Worm (Caenorhabditis elegans) whole organism, young adult: Measurements from ENCODE around the gene Y43F8B.2.

Source experiments
- B0336.3 ChIP-seq: fragments of 200-800 bp; sonication (Bioruptor generic); IDR thresholded peaks from 2 replicates; pipeline ENCODE4 v1.3.6; 2022; ENCODE audit warnings: missing genetic modification characterization, missing compliant biosample characterization
- F22D6.2 ChIP-seq: sonication (generic microtip); optimal IDR thresholded peaks from 2 replicates; lab custom pipeline; 2016; ENCODE audit warnings: mild to moderate bottlenecking, missing genetic modification characterization, missing compliant biosample characterization
- F37B4.10 ChIP-seq: fragments of 200-800 bp; sonication (Bioruptor generic); IDR thresholded peaks from 2 replicates; pipeline ENCODE4 v1.3.6; 2022; ENCODE audit warnings: missing genetic modification characterization, missing compliant biosample characterization
- F39B2.1 ChIP-seq: fragments of 200-800 bp; sonication (Bioruptor generic); IDR thresholded peaks from 2 replicates; pipeline ENCODE4 v1.3.6; 2022; ENCODE audit warnings: missing genetic modification reagents, missing genetic modification characterization, missing compliant biosample characterization
- K11D2.4 ChIP-seq: fragments of 200-800 bp; sonication (Bioruptor generic); IDR thresholded peaks from 2 replicates; pipeline ENCODE4 v1.3.6; 2022; ENCODE audit warnings: missing genetic modification reagents, missing genetic modification characterization, missing compliant biosample characterization
- K12H6.12 ChIP-seq: fragments of 200-800 bp; sonication (Bioruptor generic); optimal IDR thresholded peaks from 2 replicates; lab custom pipeline; 2018; ENCODE audit warnings: mild to moderate bottlenecking, missing genetic modification characterization, missing compliant biosample characterization
- T26A5.8 ChIP-seq: sonication (generic microtip); optimal IDR thresholded peaks from 2 replicates; lab custom pipeline; 2016; ENCODE audit warnings: missing genetic modification characterization, missing compliant biosample characterization
- Y53G8AR.9 ChIP-seq: fragments of 200-800 bp; sonication (Bioruptor generic); conservative IDR thresholded peaks from 2 replicates; pipeline ENCODE4 v1.3.6; 2022; ENCODE audit warnings: missing genetic modification reagents, missing genetic modification characterization, missing compliant biosample characterization
- Y56A3A.18 ChIP-seq: fragments of 200-800 bp; sonication (Bioruptor generic); IDR thresholded peaks from 2 replicates; pipeline ENCODE4 v1.3.6; 2022; ENCODE audit warnings: missing genetic modification reagents, missing genetic modification characterization, missing compliant biosample characterization
- Y79H2A.3 ChIP-seq: fragments of 200-800 bp; sonication (Bioruptor generic); conservative IDR thresholded peaks from 2 replicates; pipeline ENCODE4 v1.3.6; 2022; ENCODE audit warnings: missing genetic modification reagents, missing genetic modification characterization, missing compliant biosample characterization
- ZK185.1 ChIP-seq: sonication (generic microtip); optimal IDR thresholded peaks from 2 replicates; lab custom pipeline; 2016; ENCODE audit warnings: mild to moderate bottlenecking, missing genetic modification characterization, missing compliant biosample characterization; ENCODE audit not compliant: poor library complexity, severe bottlenecking
- ama-1 ChIP-seq, 3 experiments: fragments of 150-350 bp in 1 of 3; sonication (generic microtip) in 2 of 3; optimal IDR thresholded peaks; 2 replicates each; lab custom pipeline; 2014 to 2018; ENCODE audit warnings: missing biosample characterization in 2 of 3, missing genetic modification characterization in 2 of 3, missing genetic modification reagents in 2 of 3
- aptf-2 ChIP-seq: fragments of 200-800 bp; sonication (Bioruptor generic); conservative IDR thresholded peaks from 2 replicates; pipeline ENCODE4 v1.3.6; 2022; ENCODE audit warnings: missing genetic modification reagents, missing genetic modification characterization, missing compliant biosample characterization
- attf-3 ChIP-seq: fragments of 200-800 bp; sonication (Bioruptor generic); conservative IDR thresholded peaks from 2 replicates; pipeline ENCODE4 v1.3.6; 2022; ENCODE audit warnings: missing genetic modification reagents, missing genetic modification characterization, missing compliant biosample characterization
- cebp-2 ChIP-seq: fragments of 200-800 bp; sonication (Bioruptor generic); IDR thresholded peaks from 2 replicates; pipeline ENCODE4 v1.3.6; 2022; ENCODE audit warnings: missing genetic modification characterization, missing compliant biosample characterization
- ceh-100 ChIP-seq: fragments of 200-800 bp; sonication (Bioruptor generic); IDR thresholded peaks from 2 replicates; pipeline ENCODE4 v1.3.6; 2022; ENCODE audit warnings: missing genetic modification reagents, missing genetic modification characterization, missing compliant biosample characterization
- ceh-79 ChIP-seq: sonication (generic microtip); optimal IDR thresholded peaks from 2 replicates; lab custom pipeline; 2017; ENCODE audit warnings: mild to moderate bottlenecking, missing genetic modification characterization, missing compliant biosample characterization
- ceh-91 ChIP-seq: fragments of 200-800 bp; sonication (Bioruptor generic); IDR thresholded peaks from 2 replicates; pipeline ENCODE4 v1.3.6; 2022; ENCODE audit warnings: missing genetic modification reagents, missing genetic modification characterization, missing compliant biosample characterization
- chd-7 ChIP-seq: sonication (generic microtip); optimal IDR thresholded peaks from 2 replicates; lab custom pipeline; 2016; ENCODE audit warnings: mild to moderate bottlenecking, missing genetic modification characterization, moderate library complexity, missing compliant biosample characterization
- dox-1 ChIP-seq: fragments of 200-800 bp; sonication (Bioruptor generic); IDR thresholded peaks from 2 replicates; pipeline ENCODE4 v1.3.6; 2022; ENCODE audit warnings: missing genetic modification reagents, missing genetic modification characterization, missing compliant biosample characterization
- efl-1 ChIP-seq: fragments of 150-350 bp; optimal IDR thresholded peaks from 2 replicates; lab custom pipeline; 2014; ENCODE audit warnings: missing biosample characterization, missing genetic modification reagents, missing genetic modification characterization
- egl-18 ChIP-seq: fragments of 200-800 bp; sonication (Bioruptor generic); IDR thresholded peaks from 2 replicates; pipeline ENCODE4 v1.3.6; 2022; ENCODE audit warnings: missing genetic modification reagents, missing genetic modification characterization, missing compliant biosample characterization
- fkh-3 ChIP-seq: sonication (generic microtip); optimal IDR thresholded peaks from 2 replicates; lab custom pipeline; 2016; ENCODE audit warnings: mild to moderate bottlenecking, missing genetic modification characterization, missing compliant biosample characterization
- hlh-26 ChIP-seq: fragments of 200-800 bp; sonication (Bioruptor generic); conservative IDR thresholded peaks from 2 replicates; pipeline ENCODE4 v1.3.6; 2022; ENCODE audit warnings: missing genetic modification reagents, missing genetic modification characterization, missing compliant biosample characterization
- hrde-1 ChIP-seq: sonication (generic microtip); optimal IDR thresholded peaks from 2 replicates; lab custom pipeline; 2016; ENCODE audit warnings: missing genetic modification characterization, mild to moderate bottlenecking, missing compliant biosample characterization, moderate library complexity, missing genotype, missing genetic modification reagents, borderline replicate concordance
- lag-1 ChIP-seq: fragments of 200-800 bp; sonication (Bioruptor generic); IDR thresholded peaks from 2 replicates; pipeline ENCODE4 v1.3.6; 2022; ENCODE audit warnings: missing genetic modification reagents, missing genetic modification characterization, missing compliant biosample characterization
- let-526 ChIP-seq: fragments of 200-800 bp; sonication (Bioruptor generic); IDR thresholded peaks from 2 replicates; pipeline ENCODE4 v1.3.6; 2022; ENCODE audit warnings: missing genetic modification reagents, missing genetic modification characterization, missing compliant biosample characterization
- lin-35 ChIP-seq, 3 experiments: fragments of 150-350 bp in 2 of 3; sonication (generic microtip) in 1 of 3; optimal IDR thresholded peaks; 2 replicates each; lab custom pipeline; 2014 to 2018; ENCODE audit warnings: missing biosample characterization in 3 of 3, missing genetic modification characterization in 3 of 3, missing genetic modification reagents in 3 of 3
- lsy-27 ChIP-seq: sonication (generic microtip); optimal IDR thresholded peaks from 2 replicates; lab custom pipeline; 2017; ENCODE audit warnings: missing genetic modification characterization, mild to moderate bottlenecking, missing compliant biosample characterization, antibody characterized with exemption, missing genotype, borderline replicate concordance; ENCODE audit not compliant: insufficient read depth
- madf-6 ChIP-seq: fragments of 200-800 bp; sonication (Bioruptor generic); IDR thresholded peaks from 2 replicates; pipeline ENCODE4 v1.3.6; 2022; ENCODE audit warnings: missing genetic modification reagents, missing genetic modification characterization, missing compliant biosample characterization
- mel-28 ChIP-seq: sonication (generic microtip); optimal IDR thresholded peaks from 2 replicates; lab custom pipeline; 2016; ENCODE audit warnings: borderline replicate concordance, mild to moderate bottlenecking, missing genetic modification characterization, missing compliant biosample characterization
- nfya-1 ChIP-seq: sonication (generic microtip); optimal IDR thresholded peaks from 2 replicates; lab custom pipeline; 2017; ENCODE audit warnings: antibody characterized with exemption, missing compliant biosample characterization, missing genetic modification characterization, borderline replicate concordance; ENCODE audit not compliant: insufficient read depth
- nfyb-1 ChIP-seq: fragments of 200-800 bp; sonication (Bioruptor generic); IDR thresholded peaks from 2 replicates; pipeline ENCODE4 v1.3.6; 2022; ENCODE audit warnings: missing genetic modification reagents, missing genetic modification characterization, missing compliant biosample characterization
- nhr-120 ChIP-seq: fragments of 200-800 bp; sonication (Bioruptor generic); IDR thresholded peaks from 2 replicates; pipeline ENCODE4 v1.3.6; 2022; ENCODE audit warnings: missing genetic modification characterization, missing compliant biosample characterization
- nhr-179 ChIP-seq: sonication (generic microtip); optimal IDR thresholded peaks from 2 replicates; lab custom pipeline; 2016; ENCODE audit warnings: mild to moderate bottlenecking, missing genetic modification characterization, missing compliant biosample characterization
- rpc-1 ChIP-seq, 2 experiments: fragments of 150-350 bp in 1 of 2; sonication (generic microtip) in 1 of 2; optimal IDR thresholded peaks; 2 replicates each; lab custom pipeline; 2014 to 2018; ENCODE audit warnings: missing biosample characterization in 1 of 2, missing genetic modification characterization in 1 of 2, missing genetic modification reagents in 1 of 2, missing genotype in 1 of 2
- sea-2 ChIP-seq: fragments of 200-800 bp; sonication (Bioruptor generic); IDR thresholded peaks from 2 replicates; pipeline ENCODE4 v1.3.6; 2022; ENCODE audit warnings: missing genetic modification characterization, missing compliant biosample characterization
- tbx-9 ChIP-seq: sonication (generic microtip); optimal IDR thresholded peaks from 2 replicates; lab custom pipeline; 2016; ENCODE audit warnings: borderline replicate concordance, missing genetic modification characterization, inconsistent platforms, missing compliant biosample characterization
- zfh-2 ChIP-seq: fragments of 200-800 bp; sonication (Bioruptor generic); conservative IDR thresholded peaks from 2 replicates; pipeline ENCODE4 v1.3.6; 2022; ENCODE audit warnings: missing genetic modification reagents, missing genetic modification characterization, missing compliant biosample characterization
- ztf-25 ChIP-seq: fragments of 200-800 bp; sonication (Bioruptor generic); IDR thresholded peaks from 2 replicates; pipeline ENCODE4 v1.3.6; 2022; ENCODE audit warnings: missing genetic modification reagents, missing genetic modification characterization, missing compliant biosample characterization
- ztf-26 ChIP-seq: sonication (generic microtip); optimal IDR thresholded peaks from 2 replicates; lab custom pipeline; 2017; ENCODE audit warnings: missing genetic modification characterization, missing compliant biosample characterization
- ztf-28 ChIP-seq: fragments of 200-800 bp; sonication (Bioruptor generic); IDR thresholded peaks from 2 replicates; pipeline ENCODE4 v1.3.6; 2022; ENCODE audit warnings: missing genetic modification reagents, missing genetic modification characterization, missing compliant biosample characterization
- ztf-3 ChIP-seq: fragments of 200-800 bp; sonication (Bioruptor generic); optimal IDR thresholded peaks from 2 replicates; lab custom pipeline; 2018; ENCODE audit warnings: mild to moderate bottlenecking, missing genetic modification characterization, missing compliant biosample characterization

The Y43F8B.2 gene

ce11 chrV:19522551-19523137 lies 10.3 kb downstream of the Y43F8B.2 start (continued):
- TF ChIP-seq rpc-1 (optimal IDR thresholded peaks at IDR 0.05; lab: Kevin White, UChicago): peak; percentile 29
- no peak for TF ChIP-seq rpc-1 (tag; optimal IDR thresholded peaks at IDR 0.05; lab: Kevin White, UChicago)
- TF ChIP-seq ztf-25 (GFP tag; lab: Robert Waterston, UW): no peak
- 0 out of 2 replicates have a peak, but pooled peaks have one; percentile 66 for TF ChIP-seq hlh-26 (GFP tag; lab: Robert Waterston, UW)
- TF ChIP-seq dox-1 (GFP tag; lab: Robert Waterston, UW): peak; percentile 83
- TF ChIP-seq lsy-27 (tag; lab: Kevin White, UChicago): no peak
- TF ChIP-seq mel-28 (tag; lab: Kevin White, UChicago): peak; percentile 37
- no peak for TF ChIP-seq nhr-120
- peak; percentile 91 for TF ChIP-seq K11D2.4 (GFP tag; lab: Robert Waterston, UW)
- no peak for TF ChIP-seq attf-3 (GFP tag; lab: Robert Waterston, UW)
- no peak for TF ChIP-seq efl-1 (GFP tag; lab: Kevin White, UChicago)
- 0 out of 2 replicates have a peak, but pooled peaks have one; percentile 72 for TF ChIP-seq Y56A3A.18
- TF ChIP-seq chd-7 (tag; lab: Kevin White, UChicago): peak; percentile 93
- TF ChIP-seq B0336.3: peak; percentile 78; the same call in 1 of the 2 replicates
- peak; percentile 38; the same call in 1 of the 2 replicates for TF ChIP-seq Y53G8AR.9 (GFP tag; lab: Robert Waterston, UW)
- 0 out of 2 replicates have a peak, but pooled peaks have one; percentile 18 for TF ChIP-seq egl-18
- peak; percentile 89 for TF ChIP-seq ama-1 (optimal IDR thresholded peaks at IDR 0.05; lab: Kevin White, UChicago)
- no peak for TF ChIP-seq ama-1 (GFP tag; optimal IDR thresholded peaks at IDR 0.05; lab: Kevin White, UChicago)
- peak; percentile 41; the same call in 1 of the 2 replicates for TF ChIP-seq let-526
- no peak for TF ChIP-seq ztf-28 (GFP tag; lab: Robert Waterston, UW)
- TF ChIP-seq T26A5.8 (tag; lab: Kevin White, UChicago): no peak
- no peak for TF ChIP-seq lag-1 (GFP tag; lab: Robert Waterston, UW)
- peak; percentile 38 for TF ChIP-seq ZK185.1 (tag; lab: Kevin White, UChicago)
- peak in 1 of 3 experiments; percentile 39 for TF ChIP-seq lin-35 (GFP tag; optimal IDR thresholded peaks at IDR 0.05; lab: Kevin White, UChicago)
- TF ChIP-seq ztf-26 (tag; lab: Kevin White, UChicago): peak; percentile 96
- TF ChIP-seq ztf-3 (GFP tag; lab: Kevin White, UChicago): peak; percentile 84
- no peak for TF ChIP-seq tbx-9 (tag; lab: Kevin White, UChicago)
- TF ChIP-seq nfyb-1 (GFP tag; lab: Robert Waterston, UW): peak; percentile 94
- TF ChIP-seq K12H6.12 (tag; lab: Kevin White, UChicago): peak; percentile 85
- TF ChIP-seq ceh-79 (tag; lab: Kevin White, UChicago): no peak
- no peak for TF ChIP-seq F37B4.10 (GFP tag; lab: Robert Waterston, UW)
- TF ChIP-seq sea-2: 0 out of 2 replicates have a peak, but pooled peaks have one; percentile 42

ce11 chrV:19521351-19522278 lies 11.3 kb downstream of the Y43F8B.2 start:
- TF ChIP-seq ceh-91 (GFP tag; lab: Robert Waterston, UW) (no peak), aptf-2 (no peak), Y79H2A.3 (GFP tag; lab: Robert Waterston, UW) (no peak), hrde-1 (no peak), madf-6 (GFP tag; lab: Robert Waterston, UW) (peak; percentile 23), hlh-26 (GFP tag; lab: Robert Waterston, UW) (no peak), mel-28 (tag; lab: Kevin White, UChicago) (no peak), zfh-2 (GFP tag; lab: Robert Waterston, UW) (no peak), ztf-3 (GFP tag; lab: Kevin White, UChicago) (no peak), nfya-1 (tag; lab: Kevin White, UChicago) (no peak), fkh-3 (tag; lab: Kevin White, UChicago) (no peak), F37B4.10 (GFP tag; lab: Robert Waterston, UW) (no peak), cebp-2 (GFP tag; lab: Robert Waterston, UW) (peak; percentile 63), F22D6.2 (no peak), F39B2.1 (GFP tag; lab: Robert Waterston, UW) (no peak), ztf-28 (GFP tag; lab: Robert Waterston, UW) (no peak), ceh-100 (GFP tag; lab: Robert Waterston, UW) (no peak), ZK185.1 (tag; lab: Kevin White, UChicago) (no peak), nhr-179 (tag; lab: Kevin White, UChicago) (no peak)
